Worm (Caenorhabditis elegans) whole organism, L4 larva: ENCODE results near the gene mdl-1.

ENCODE experiments used
- D1046.2 ChIP-seq: fragments of 200-800 bp; sonication (Bioruptor generic); IDR thresholded peaks from 2 replicates; pipeline ENCODE4 v1.3.6; 2022; ENCODE audit warnings: missing genetic modification characterization, missing compliant biosample characterization
- F10B5.3 ChIP-seq: sonication (generic microtip); optimal IDR thresholded peaks from 2 replicates; lab custom pipeline; 2016; ENCODE audit warnings: mild to moderate bottlenecking, missing genetic modification characterization, missing compliant biosample characterization
- F37D6.2 ChIP-seq: sonication (generic microtip); optimal IDR thresholded peaks from 2 replicates; lab custom pipeline; 2016; ENCODE audit warnings: mild to moderate bottlenecking, missing genetic modification characterization, missing compliant biosample characterization
- T26A8.4 ChIP-seq: fragments of 200-800 bp; sonication (Bioruptor generic); IDR thresholded peaks from 2 replicates; pipeline ENCODE4 v1.3.6; 2022; ENCODE audit warnings: missing genetic modification characterization, missing compliant biosample characterization
- Y105C5A.15 ChIP-seq: fragments of 200-800 bp; sonication (Bioruptor generic); IDR thresholded peaks from 2 replicates; pipeline ENCODE4 v1.3.6; 2022; ENCODE audit warnings: missing genetic modification characterization, missing compliant biosample characterization
- Y75B8A.6 ChIP-seq: fragments of 200-800 bp; sonication (Bioruptor generic); IDR thresholded peaks from 2 replicates; pipeline ENCODE4 v1.3.6; 2022; ENCODE audit warnings: missing genetic modification reagents, missing genetic modification characterization, missing compliant biosample characterization
- ZK337.2 ChIP-seq: fragments of 200-800 bp; sonication (Bioruptor generic); IDR thresholded peaks from 2 replicates; pipeline ENCODE4 v1.3.6; 2022; ENCODE audit warnings: missing genetic modification reagents, missing genetic modification characterization, missing compliant biosample characterization
- ZK546.5 ChIP-seq, 2 experiments: sonication (generic microtip); optimal IDR thresholded peaks; 2 replicates each; lab custom pipeline; 2017; ENCODE audit warnings: missing biosample characterization in 2 of 2, missing genetic modification characterization in 2 of 2
- ama-1 ChIP-seq: fragments of 150-350 bp; optimal IDR thresholded peaks from 2 replicates; lab custom pipeline; 2014; ENCODE audit warnings: inconsistent platforms, mixed read lengths
- attf-4 ChIP-seq: sonication (generic microtip); optimal IDR thresholded peaks from 3 replicates; lab custom pipeline; 2017; ENCODE audit warnings: missing biosample characterization, missing genetic modification characterization
- ceh-20 ChIP-seq: fragments of 200-800 bp; sonication (Bioruptor generic); IDR thresholded peaks from 2 replicates; pipeline ENCODE4 v1.3.6; 2022; ENCODE audit warnings: missing genetic modification reagents, missing genetic modification characterization, missing compliant biosample characterization
- cey-2 ChIP-seq: sonication (generic microtip); optimal IDR thresholded peaks from 3 replicates; lab custom pipeline; 2017; ENCODE audit warnings: missing genetic modification characterization, mild to moderate bottlenecking, missing compliant biosample characterization, antibody characterized with exemption, borderline replicate concordance; ENCODE audit not compliant: insufficient read depth
- ctbp-1 ChIP-seq: fragments of 200-800 bp; sonication (Bioruptor generic); IDR thresholded peaks from 2 replicates; pipeline ENCODE4 v1.3.6; 2022; ENCODE audit warnings: missing genetic modification reagents, missing genetic modification characterization, missing compliant biosample characterization
- daf-12 ChIP-seq: fragments of 150-350 bp; optimal IDR thresholded peaks from 2 replicates; lab custom pipeline; 2014; ENCODE audit warnings: missing biosample characterization, missing genetic modification reagents, missing genetic modification characterization
- daf-19 ChIP-seq: fragments of 200-800 bp; sonication (Bioruptor generic); conservative IDR thresholded peaks from 2 replicates; pipeline ENCODE4 v1.3.6; 2022; ENCODE audit warnings: missing genetic modification characterization, missing compliant biosample characterization
- dmd-9 ChIP-seq: fragments of 200-800 bp; sonication (Bioruptor generic); IDR thresholded peaks from 2 replicates; pipeline ENCODE4 v1.3.6; 2022; ENCODE audit warnings: missing genetic modification reagents, missing genetic modification characterization, missing compliant biosample characterization
- duxl-1 ChIP-seq: sonication (generic microtip); optimal IDR thresholded peaks from 2 replicates; lab custom pipeline; 2016; ENCODE audit warnings: mild to moderate bottlenecking, missing genetic modification characterization, moderate library complexity, missing compliant biosample characterization; ENCODE audit not compliant: poor library complexity
- dve-1 ChIP-seq: sonication (generic microtip); optimal IDR thresholded peaks from 2 replicates; lab custom pipeline; 2017; ENCODE audit warnings: antibody characterized with exemption, mild to moderate bottlenecking, missing genetic modification characterization, missing compliant biosample characterization; ENCODE audit not compliant: insufficient read depth
- gei-8 ChIP-seq: fragments of 200-800 bp; sonication (Bioruptor generic); optimal IDR thresholded peaks from 2 replicates; lab custom pipeline; 2018; ENCODE audit warnings: mild to moderate bottlenecking, missing genetic modification characterization, missing compliant biosample characterization
- hif-1 ChIP-seq, 2 experiments: sonication (generic microtip); optimal IDR thresholded peaks; 2 replicates each; lab custom pipeline; 2016 to 2017; ENCODE audit warnings: missing compliant biosample characterization in 2 of 2, missing genetic modification characterization in 2 of 2, missing genetic modification reagents in 2 of 2, missing genotype in 2 of 2, mild to moderate bottlenecking in 1 of 2
- hlh-30 ChIP-seq: sonication (generic microtip); optimal IDR thresholded peaks from 2 replicates; lab custom pipeline; 2017; ENCODE audit warnings: antibody characterized with exemption, mild to moderate bottlenecking, missing genetic modification characterization, missing compliant biosample characterization; ENCODE audit not compliant: insufficient read depth
- jun-1 ChIP-seq: fragments of 150-350 bp; optimal IDR thresholded peaks from 2 replicates; lab custom pipeline; 2014; ENCODE audit warnings: missing biosample characterization, missing genetic modification reagents, missing genetic modification characterization
- lin-13 ChIP-seq: fragments of 150-350 bp; optimal IDR thresholded peaks from 2 replicates; lab custom pipeline; 2014; ENCODE audit warnings: missing biosample characterization, missing genetic modification reagents, missing genetic modification characterization
- lin-15B ChIP-seq: fragments of 150-350 bp; sonication (generic microtip); optimal IDR thresholded peaks from 3 replicates; lab custom pipeline; 2014; ENCODE audit warnings: missing biosample characterization, missing genetic modification characterization
- lin-29 ChIP-seq: fragments of 200-800 bp; sonication (Bioruptor generic); IDR thresholded peaks from 2 replicates; pipeline ENCODE4 v1.3.6; 2022; ENCODE audit warnings: missing genetic modification reagents, missing genetic modification characterization, missing compliant biosample characterization
- lir-3 ChIP-seq: sonication (generic microtip); optimal IDR thresholded peaks from 2 replicates; lab custom pipeline; 2016; ENCODE audit warnings: mild to moderate bottlenecking, missing genetic modification characterization, missing compliant biosample characterization
- madf-5 ChIP-seq, 2 experiments: fragments of 200-800 bp; sonication (Bioruptor generic); IDR thresholded peaks; 2 replicates each; pipeline ENCODE4 v1.3.6; 2022; ENCODE audit warnings: missing compliant biosample characterization in 2 of 2, missing genetic modification characterization in 2 of 2
- madf-9 ChIP-seq: fragments of 200-800 bp; sonication (Bioruptor generic); conservative IDR thresholded peaks from 2 replicates; pipeline ENCODE4 v1.3.6; 2022; ENCODE audit warnings: missing genetic modification reagents, missing genetic modification characterization, missing compliant biosample characterization
- mdl-1 ChIP-seq, 2 experiments: fragments of 150-350 bp in 1 of 2; sonication (generic microtip) in 1 of 2; optimal IDR thresholded peaks; 2 replicates each; lab custom pipeline; 2014 to 2017; ENCODE audit warnings: missing biosample characterization in 2 of 2, missing genetic modification characterization in 2 of 2
- mep-1 ChIP-seq: fragments of 150-350 bp; sonication (generic microtip); optimal IDR thresholded peaks from 3 replicates; lab custom pipeline; 2014; ENCODE audit warnings: missing biosample characterization, missing genetic modification characterization
- mxl-2 ChIP-seq: fragments of 200-800 bp; sonication (Bioruptor generic); conservative IDR thresholded peaks from 2 replicates; pipeline ENCODE4 v1.3.6; 2022; ENCODE audit warnings: missing genetic modification reagents, missing genetic modification characterization, missing compliant biosample characterization
- mxl-3 ChIP-seq: fragments of 200-800 bp; sonication (Bioruptor generic); optimal IDR thresholded peaks from 2 replicates; lab custom pipeline; 2018; ENCODE audit warnings: mild to moderate bottlenecking, missing genetic modification characterization, missing compliant biosample characterization
- nhr-10 ChIP-seq: fragments of 150-350 bp; optimal IDR thresholded peaks from 2 replicates; lab custom pipeline; 2014; ENCODE audit warnings: missing biosample characterization, missing genetic modification characterization
- nhr-237 ChIP-seq: sonication (generic microtip); optimal IDR thresholded peaks from 2 replicates; lab custom pipeline; 2017; ENCODE audit warnings: missing biosample characterization, missing genetic modification characterization
- nhr-41 ChIP-seq: fragments of 200-800 bp; sonication (Bioruptor generic); IDR thresholded peaks from 2 replicates; pipeline ENCODE4 v1.3.6; 2022; ENCODE audit warnings: missing genetic modification reagents, missing genetic modification characterization, missing compliant biosample characterization
- nhr-42 ChIP-seq: fragments of 200-800 bp; sonication (Bioruptor generic); IDR thresholded peaks from 2 replicates; pipeline ENCODE4 v1.3.6; 2022; ENCODE audit warnings: missing genetic modification characterization, missing compliant biosample characterization
- nhr-48 ChIP-seq: sonication (generic microtip); optimal IDR thresholded peaks from 2 replicates; lab custom pipeline; 2016; ENCODE audit warnings: mild to moderate bottlenecking, missing genetic modification characterization, missing compliant biosample characterization
- nhr-76 ChIP-seq: fragments of 150-350 bp; optimal IDR thresholded peaks from 2 replicates; lab custom pipeline; 2014; ENCODE audit warnings: missing biosample characterization, missing genetic modification characterization
- nhr-77 ChIP-seq: fragments of 150-350 bp; optimal IDR thresholded peaks from 2 replicates; lab custom pipeline; 2014; ENCODE audit warnings: missing biosample characterization, missing genetic modification characterization
- php-3 ChIP-seq: fragments of 200-800 bp; sonication (Bioruptor generic); IDR thresholded peaks from 2 replicates; pipeline ENCODE4 v1.3.6; 2022; ENCODE audit warnings: missing genetic modification reagents, missing genetic modification characterization, missing compliant biosample characterization
- pqm-1 ChIP-seq: sonication (generic microtip); optimal IDR thresholded peaks from 2 replicates; lab custom pipeline; 2017; ENCODE audit warnings: missing biosample characterization, missing genetic modification characterization
- rbr-2 ChIP-seq: sonication (generic microtip); optimal IDR thresholded peaks from 2 replicates; lab custom pipeline; 2016; ENCODE audit warnings: missing genotype, missing genetic modification characterization, missing compliant biosample characterization
- saeg-2 ChIP-seq: fragments of 200-800 bp; sonication (Bioruptor generic); IDR thresholded peaks from 2 replicates; pipeline ENCODE4 v1.3.6; 2022; ENCODE audit warnings: missing genetic modification reagents, missing genetic modification characterization, missing compliant biosample characterization
- sdz-12 ChIP-seq: fragments of 200-800 bp; sonication (Bioruptor generic); optimal IDR thresholded peaks from 2 replicates; lab custom pipeline; 2018; ENCODE audit warnings: mild to moderate bottlenecking, missing genetic modification characterization, missing compliant biosample characterization
- snpc-1.2 ChIP-seq: fragments of 200-800 bp; sonication (Bioruptor generic); IDR thresholded peaks from 2 replicates; pipeline ENCODE4 v1.3.6; 2022; ENCODE audit warnings: missing genetic modification reagents, missing genetic modification characterization, missing compliant biosample characterization
- spr-3 ChIP-seq: fragments of 200-800 bp; sonication (Bioruptor generic); optimal IDR thresholded peaks from 2 replicates; lab custom pipeline; 2018; ENCODE audit warnings: mild to moderate bottlenecking, missing genetic modification characterization, missing compliant biosample characterization
- tag-97 ChIP-seq: fragments of 200-800 bp; sonication (Bioruptor generic); IDR thresholded peaks from 2 replicates; pipeline ENCODE4 v1.3.6; 2022; ENCODE audit warnings: missing genetic modification characterization, missing compliant biosample characterization
- unc-39 ChIP-seq: sonication (generic microtip); optimal IDR thresholded peaks from 2 replicates; lab custom pipeline; 2017; ENCODE audit warnings: missing biosample characterization, missing genetic modification characterization
- zfp-2 ChIP-seq: sonication (generic microtip); optimal IDR thresholded peaks from 2 replicates; lab custom pipeline; 2016; ENCODE audit warnings: mild to moderate bottlenecking, missing genetic modification characterization, missing compliant biosample characterization
- zip-11 ChIP-seq: fragments of 200-800 bp; sonication (Bioruptor generic); IDR thresholded peaks from 2 replicates; pipeline ENCODE4 v1.3.6; 2022; ENCODE audit warnings: missing genetic modification characterization, missing compliant biosample characterization
- ztf-7 ChIP-seq: fragments of 150-350 bp; optimal IDR thresholded peaks from 2 replicates; lab custom pipeline; 2014; ENCODE audit warnings: missing biosample characterization, missing genetic modification characterization

The mdl-1 gene

DNA sequence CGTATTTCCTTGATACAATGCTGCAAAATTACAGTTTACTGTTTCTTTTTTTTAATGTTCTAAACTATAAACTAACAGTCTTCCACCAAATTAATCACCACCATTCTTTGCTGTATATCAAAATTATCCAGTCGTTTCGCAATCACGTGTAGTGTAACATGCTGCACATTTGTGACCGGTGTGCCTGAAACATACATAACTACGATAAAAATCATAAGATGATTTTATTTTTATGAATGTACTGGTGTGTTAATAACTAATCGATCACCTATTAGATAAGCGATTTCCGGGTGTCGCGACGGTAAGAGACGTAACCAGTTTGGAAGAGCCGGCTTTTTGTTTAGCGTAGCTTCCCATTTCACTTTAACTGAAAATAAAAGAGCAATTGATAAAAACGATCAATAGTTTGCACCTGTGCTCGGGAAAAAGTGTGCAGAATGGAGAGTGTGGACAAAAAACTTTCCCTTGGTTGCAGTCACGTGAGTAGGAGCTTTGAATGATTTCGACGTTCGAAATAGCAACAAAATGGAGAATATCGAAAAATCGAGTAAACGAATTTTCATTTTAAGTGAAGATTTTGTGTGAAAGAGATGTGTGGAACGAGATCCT, 46.9 kb downstream of the mdl-1 start, which contains the start of gene sgca-1 (continued):
- TF ChIP-seq lin-13 (GFP tag; lab: Kevin White, UChicago), result no peak
- TF ChIP-seq duxl-1, result no peak
- no peak for TF ChIP-seq F37D6.2
- peak; percentile 63 for TF ChIP-seq hlh-30
- TF ChIP-seq Y105C5A.15 (GFP tag; lab: Robert Waterston, UW), result no peak
- TF ChIP-seq pqm-1 (tag; lab: Kevin White, UChicago), result peak; percentile 35
- no peak for TF ChIP-seq tag-97
- TF ChIP-seq mep-1 (tag; lab: Kevin White, UChicago), result peak; percentile 13
- no peak for TF ChIP-seq daf-19 (GFP tag; lab: Robert Waterston, UW)
- TF ChIP-seq ztf-7 (tag; lab: Kevin White, UChicago), result peak; percentile 6
- TF ChIP-seq sdz-12, result no peak
- TF ChIP-seq spr-3 (GFP tag; lab: Kevin White, UChicago), result no peak
- no peak for TF ChIP-seq F10B5.3
- TF ChIP-seq nhr-10 (tag; lab: Kevin White, UChicago), result no peak
- TF ChIP-seq nhr-77, result peak; percentile 71
- TF ChIP-seq ctbp-1 (GFP tag; lab: Robert Waterston, UW), result no peak
- no peak for TF ChIP-seq lir-3
- TF ChIP-seq dve-1 (tag; lab: Kevin White, UChicago), result peak; percentile 78
- no peak for TF ChIP-seq attf-4 (tag; lab: Kevin White, UChicago)
- TF ChIP-seq madf-9 (GFP tag; lab: Robert Waterston, UW), result no peak
- TF ChIP-seq ZK546.5 (tag; optimal IDR thresholded peaks at IDR 0.05; lab: Kevin White, UChicago), result no peak
- no peak for TF ChIP-seq rbr-2
- TF ChIP-seq nhr-237, result no peak
- peak; percentile 56 for TF ChIP-seq nhr-48 (tag; lab: Kevin White, UChicago)
- no peak for TF ChIP-seq D1046.2 (GFP tag; lab: Robert Waterston, UW)
- TF ChIP-seq cey-2 (tag; lab: Kevin White, UChicago), result no peak
- TF ChIP-seq zip-11 (GFP tag; lab: Robert Waterston, UW), result no peak
- TF ChIP-seq gei-8 (GFP tag; lab: Kevin White, UChicago), result no peak
- TF ChIP-seq mxl-2 (GFP tag; lab: Robert Waterston, UW), result no peak
- TF ChIP-seq nhr-41 (GFP tag; lab: Robert Waterston, UW), result no peak
- TF ChIP-seq lin-15B, result no peak
- TF ChIP-seq ceh-20 (GFP tag; lab: Robert Waterston, UW), result no peak
- no peak for TF ChIP-seq ZK337.2 (GFP tag; lab: Robert Waterston, UW)
- TF ChIP-seq mxl-3 (GFP tag; lab: Kevin White, UChicago), result peak; percentile 1
- no peak for TF ChIP-seq jun-1 (tag; lab: Kevin White, UChicago)
- no peak for TF ChIP-seq Y75B8A.6
- TF ChIP-seq daf-12, result no peak
- no peak for TF ChIP-seq zfp-2 (tag; lab: Kevin White, UChicago)
- no peak for TF ChIP-seq ama-1 (lab: Kevin White, UChicago)
- TF ChIP-seq dmd-9 (GFP tag; lab: Robert Waterston, UW), result no peak
- TF ChIP-seq snpc-1.2, result no peak
- no peak for TF ChIP-seq saeg-2
- TF ChIP-seq nhr-42 (GFP tag; lab: Robert Waterston, UW), result no peak
- TF ChIP-seq T26A8.4, result no peak
- peak; percentile 92 for TF ChIP-seq php-3 (GFP tag; lab: Robert Waterston, UW)
- TF ChIP-seq lin-29 (GFP tag; lab: Robert Waterston, UW), result no peak
- TF ChIP-seq mdl-1 (tag; optimal IDR thresholded peaks at IDR 0.05; lab: Kevin White, UChicago), result peak in 1 of 2 experiments; percentile 17
- no peak for TF ChIP-seq nhr-76 (tag; lab: Kevin White, UChicago)
- TF ChIP-seq unc-39 (tag; lab: Kevin White, UChicago), result no peak
- no peak for TF ChIP-seq madf-5 (GFP tag; IDR thresholded peaks at IDR 0.05; lab: Robert Waterston, UW)
- no peak for TF ChIP-seq hif-1 (tag; optimal IDR thresholded peaks at IDR 0.05; lab: Kevin White, UChicago)
